Worm (Caenorhabditis elegans) whole organism, mixed stage, embryonic: ENCODE results near the gene oac-37.

ENCODE experiments used
- lin-13 ChIP-seq: fragments of 150-350 bp; optimal IDR thresholded peaks from 2 replicates; lab custom pipeline; 2014; ENCODE audit warnings: missing biosample characterization, missing genetic modification characterization
- lsy-2 ChIP-seq: fragments of 150-350 bp; optimal IDR thresholded peaks from 2 replicates; lab custom pipeline; 2014; ENCODE audit warnings: missing biosample characterization, missing genetic modification characterization
- mab-5 ChIP-seq: fragments of 150-350 bp; optimal IDR thresholded peaks from 2 replicates; lab custom pipeline; 2014; ENCODE audit warnings: missing biosample characterization, missing genetic modification characterization
- nhr-12 ChIP-seq: fragments of 150-350 bp; optimal IDR thresholded peaks from 2 replicates; lab custom pipeline; 2014; ENCODE audit warnings: missing biosample characterization, missing genetic modification characterization
- nhr-237 ChIP-seq: fragments of 150-350 bp; optimal IDR thresholded peaks from 2 replicates; lab custom pipeline; 2014; ENCODE audit warnings: missing biosample characterization, missing genetic modification characterization
- nhr-28 ChIP-seq: fragments of 150-350 bp; optimal IDR thresholded peaks from 2 replicates; lab custom pipeline; 2014; ENCODE audit warnings: missing biosample characterization, missing genetic modification characterization
- nhr-76 ChIP-seq: sonication (generic microtip); optimal IDR thresholded peaks from 2 replicates; lab custom pipeline; 2017; ENCODE audit warnings: missing biosample characterization, missing genetic modification characterization
- unc-39 ChIP-seq: fragments of 150-350 bp; optimal IDR thresholded peaks from 2 replicates; lab custom pipeline; 2014; ENCODE audit warnings: missing biosample characterization, missing genetic modification characterization
- ztf-11 ChIP-seq: fragments of 150-350 bp; optimal IDR thresholded peaks from 2 replicates; lab custom pipeline; 2014; ENCODE audit warnings: missing biosample characterization, missing genetic modification characterization

ce11 chrIV:14119327-14119726, 26.4 kb upstream of the oac-37 start:
- TF ChIP-seq ztf-11 (no peak), nhr-12 (tag; lab: Kevin White, UChicago) (no peak), nhr-76 (no peak), unc-39 (tag; lab: Kevin White, UChicago) (no peak), nhr-28 (tag; lab: Kevin White, UChicago) (no peak), lin-13 (tag; lab: Kevin White, UChicago) (no peak), nhr-237 (no peak), mab-5 (no peak), lsy-2 (no peak)
